Worm (Caenorhabditis elegans) whole organism, L1 larva: ENCODE data around the gene mig-5.

Experiments
- C04F5.9 ChIP-seq: sonication (generic microtip); optimal IDR thresholded peaks from 2 replicates; lab custom pipeline; 2016; ENCODE audit warnings: missing genetic modification characterization, missing compliant biosample characterization
- C16A3.4 ChIP-seq: fragments of 150-350 bp; optimal IDR thresholded peaks from 2 replicates; lab custom pipeline; 2014; ENCODE audit warnings: missing biosample characterization, missing genetic modification characterization
- C34B4.2 ChIP-seq: sonication (generic microtip); optimal IDR thresholded peaks from 2 replicates; lab custom pipeline; 2017; ENCODE audit warnings: mild to moderate bottlenecking, missing genetic modification characterization, missing compliant biosample characterization
- Y116A8C.19 ChIP-seq: sonication (generic microtip); optimal IDR thresholded peaks from 2 replicates; lab custom pipeline; 2016; ENCODE audit warnings: missing compliant biosample characterization, missing genetic modification characterization, borderline replicate concordance
- aha-1 ChIP-seq: fragments of 150-350 bp; optimal IDR thresholded peaks from 2 replicates; lab custom pipeline; 2014; ENCODE audit warnings: missing biosample characterization, missing genetic modification characterization
- alr-1 ChIP-seq: fragments of 200-800 bp; sonication (Bioruptor generic); optimal IDR thresholded peaks from 2 replicates; lab custom pipeline; 2018; ENCODE audit warnings: borderline replicate concordance, mild to moderate bottlenecking, missing genetic modification characterization, missing compliant biosample characterization
- ama-1 ChIP-seq: fragments of 150-350 bp; optimal IDR thresholded peaks from 2 replicates; lab custom pipeline; 2014
- blmp-1 ChIP-seq: fragments of 150-350 bp; optimal IDR thresholded peaks from 2 replicates; lab custom pipeline; 2014; ENCODE audit warnings: missing biosample characterization, missing genetic modification characterization
- ceh-8 ChIP-seq: fragments of 200-800 bp; sonication (Bioruptor generic); optimal IDR thresholded peaks from 2 replicates; lab custom pipeline; 2018; ENCODE audit warnings: mild to moderate bottlenecking, missing genetic modification characterization, moderate library complexity, missing compliant biosample characterization
- ceh-88 ChIP-seq: fragments of 200-800 bp; sonication (Bioruptor generic); IDR thresholded peaks from 2 replicates; pipeline ENCODE4 v1.3.6; 2022; ENCODE audit warnings: missing genetic modification characterization, missing compliant biosample characterization
- ceh-90 ChIP-seq: sonication (generic microtip); optimal IDR thresholded peaks from 2 replicates; lab custom pipeline; 2016; ENCODE audit warnings: missing genetic modification characterization, missing compliant biosample characterization
- ces-1 ChIP-seq: fragments of 150-350 bp; optimal IDR thresholded peaks from 2 replicates; lab custom pipeline; 2014; ENCODE audit warnings: missing biosample characterization, missing genetic modification reagents, missing genetic modification characterization
- dpl-1 ChIP-seq, 3 experiments: fragments of 150-350 bp in 2 of 3; sonication (generic microtip) in 1 of 3; optimal IDR thresholded peaks; 2 replicates each; lab custom pipeline; 2014 to 2017; ENCODE audit warnings: missing biosample characterization in 3 of 3, missing genetic modification characterization in 3 of 3, missing genetic modification reagents in 3 of 3
- dsc-1 ChIP-seq: sonication (generic microtip); optimal IDR thresholded peaks from 2 replicates; lab custom pipeline; 2016; ENCODE audit warnings: mild to moderate bottlenecking, missing genetic modification characterization, missing compliant biosample characterization
- efl-3 ChIP-seq: fragments of 200-800 bp; sonication (Bioruptor generic); optimal IDR thresholded peaks from 2 replicates; lab custom pipeline; 2018; ENCODE audit warnings: mild to moderate bottlenecking, missing genetic modification characterization, missing compliant biosample characterization
- egl-13 ChIP-seq: sonication (generic microtip); optimal IDR thresholded peaks from 2 replicates; lab custom pipeline; 2016; ENCODE audit warnings: missing genotype, missing genetic modification reagents, missing genetic modification characterization, missing compliant biosample characterization
- fkh-10 ChIP-seq: sonication (generic microtip); optimal IDR thresholded peaks from 2 replicates; lab custom pipeline; 2017; ENCODE audit warnings: missing biosample characterization, missing genetic modification reagents, missing genetic modification characterization
- fos-1 ChIP-seq: fragments of 150-350 bp; optimal IDR thresholded peaks from 2 replicates; lab custom pipeline; 2014; ENCODE audit warnings: missing biosample characterization, missing genetic modification characterization
- grh-1 ChIP-seq: fragments of 200-800 bp; sonication (Bioruptor generic); IDR thresholded peaks from 2 replicates; pipeline ENCODE4 v1.3.6; 2022; ENCODE audit warnings: missing genetic modification reagents, missing genetic modification characterization, missing compliant biosample characterization
- irx-1 ChIP-seq: sonication (generic microtip); optimal IDR thresholded peaks from 2 replicates; lab custom pipeline; 2016; ENCODE audit warnings: missing genetic modification characterization, missing compliant biosample characterization
- isw-1 ChIP-seq: fragments of 200-800 bp; sonication (Bioruptor generic); IDR thresholded peaks from 2 replicates; pipeline ENCODE4 v1.3.6; 2022; ENCODE audit warnings: missing genetic modification characterization, missing compliant biosample characterization
- lin-13 ChIP-seq: fragments of 150-350 bp; optimal IDR thresholded peaks from 2 replicates; lab custom pipeline; 2014; ENCODE audit warnings: missing biosample characterization, missing genetic modification reagents, missing genetic modification characterization
- lin-14 ChIP-seq: fragments of 200-800 bp; sonication (Bioruptor generic); optimal IDR thresholded peaks from 2 replicates; lab custom pipeline; 2018; ENCODE audit warnings: mild to moderate bottlenecking, missing genetic modification characterization, moderate library complexity, missing compliant biosample characterization
- lin-35 ChIP-seq, 2 experiments: fragments of 150-350 bp; optimal IDR thresholded peaks; 2 replicates each; lab custom pipeline; 2014; ENCODE audit warnings: missing biosample characterization in 2 of 2, missing genetic modification characterization in 2 of 2, missing genetic modification reagents in 2 of 2
- lin-39 ChIP-seq: fragments of 150-350 bp; optimal IDR thresholded peaks from 2 replicates; lab custom pipeline; 2014; ENCODE audit warnings: missing biosample characterization, missing genetic modification reagents, missing genetic modification characterization
- lir-3 ChIP-seq: sonication (generic microtip); optimal IDR thresholded peaks from 2 replicates; lab custom pipeline; 2016; ENCODE audit warnings: mild to moderate bottlenecking, missing genetic modification characterization, moderate library complexity, missing compliant biosample characterization; ENCODE audit not compliant: poor library complexity
- lsy-2 ChIP-seq, 2 experiments: fragments of 150-350 bp; optimal IDR thresholded peaks; 2 replicates each; lab custom pipeline; 2014; ENCODE audit warnings: missing biosample characterization in 2 of 2, missing genetic modification characterization in 2 of 2
- mab-9 ChIP-seq: fragments of 200-800 bp; sonication (Bioruptor generic); IDR thresholded peaks from 2 replicates; pipeline ENCODE4 v1.3.6; 2022; ENCODE audit warnings: missing genetic modification reagents, missing genetic modification characterization, missing compliant biosample characterization
- mdl-1 ChIP-seq, 2 experiments: fragments of 150-350 bp; optimal IDR thresholded peaks; 2 replicates each; lab custom pipeline; 2014 to 2017; ENCODE audit warnings: missing biosample characterization in 2 of 2, missing genetic modification characterization in 2 of 2, inconsistent platforms in 1 of 2
- mep-1 ChIP-seq: fragments of 150-350 bp; optimal IDR thresholded peaks from 2 replicates; lab custom pipeline; 2014; ENCODE audit warnings: missing biosample characterization, missing genetic modification characterization
- nhr-11 ChIP-seq: fragments of 150-350 bp; optimal IDR thresholded peaks from 2 replicates; lab custom pipeline; 2014; ENCODE audit warnings: missing biosample characterization, missing genetic modification characterization
- nhr-12 ChIP-seq: sonication (generic microtip); optimal IDR thresholded peaks from 2 replicates; lab custom pipeline; 2017; ENCODE audit warnings: missing biosample characterization, missing genetic modification characterization
- nhr-20 ChIP-seq: sonication (generic microtip); optimal IDR thresholded peaks from 2 replicates; lab custom pipeline; 2016; ENCODE audit warnings: mild to moderate bottlenecking, missing genetic modification characterization, missing compliant biosample characterization
- nhr-237 ChIP-seq: fragments of 150-350 bp; optimal IDR thresholded peaks from 2 replicates; lab custom pipeline; 2014; ENCODE audit warnings: missing biosample characterization, missing genetic modification characterization
- nhr-28 ChIP-seq: fragments of 150-350 bp; optimal IDR thresholded peaks from 2 replicates; lab custom pipeline; 2014; ENCODE audit warnings: missing biosample characterization, missing genetic modification characterization
- nhr-47 ChIP-seq: sonication (generic microtip); optimal IDR thresholded peaks from 2 replicates; lab custom pipeline; 2016; ENCODE audit warnings: mild to moderate bottlenecking, missing genetic modification characterization, moderate library complexity, missing compliant biosample characterization
- nhr-76 ChIP-seq: sonication (generic microtip); optimal IDR thresholded peaks from 2 replicates; lab custom pipeline; 2017; ENCODE audit warnings: missing biosample characterization, missing genetic modification characterization
- nhr-77 ChIP-seq: fragments of 150-350 bp; optimal IDR thresholded peaks from 2 replicates; lab custom pipeline; 2014; ENCODE audit warnings: missing biosample characterization, missing genetic modification characterization
- nhr-85 ChIP-seq: sonication (generic microtip); peaks from one replicate; lab custom pipeline; 2016; ENCODE audit warnings: missing genetic modification characterization, inconsistent platforms, missing compliant biosample characterization
- nhr-90 ChIP-seq: sonication (generic microtip); optimal IDR thresholded peaks from 2 replicates; lab custom pipeline; 2016; ENCODE audit warnings: mild to moderate bottlenecking, missing genetic modification characterization, missing compliant biosample characterization; ENCODE audit not compliant: poor library complexity
- pax-3 ChIP-seq: fragments of 200-800 bp; sonication (Bioruptor generic); optimal IDR thresholded peaks from 2 replicates; lab custom pipeline; 2018; ENCODE audit warnings: mild to moderate bottlenecking, missing genetic modification characterization, moderate library complexity, missing compliant biosample characterization
- skn-1 ChIP-seq: fragments of 150-350 bp; optimal IDR thresholded peaks from 2 replicates; lab custom pipeline; 2014; ENCODE audit warnings: missing biosample characterization, missing genetic modification characterization
- snpc-4 ChIP-seq: fragments of 150-350 bp; optimal IDR thresholded peaks from 2 replicates; lab custom pipeline; 2014; ENCODE audit warnings: missing biosample characterization, missing genetic modification characterization
- sup-37 ChIP-seq: fragments of 200-800 bp; sonication (Bioruptor generic); optimal IDR thresholded peaks from 2 replicates; lab custom pipeline; 2018; ENCODE audit warnings: mild to moderate bottlenecking, missing genetic modification characterization, missing compliant biosample characterization
- tbx-2 ChIP-seq: sonication (generic microtip); optimal IDR thresholded peaks from 2 replicates; lab custom pipeline; 2016; ENCODE audit warnings: missing genetic modification characterization, missing compliant biosample characterization
- tlp-1 ChIP-seq: fragments of 150-350 bp; optimal IDR thresholded peaks from 2 replicates; lab custom pipeline; 2014; ENCODE audit warnings: missing biosample characterization, missing genetic modification characterization
- unc-62 ChIP-seq: fragments of 150-350 bp; optimal IDR thresholded peaks from 2 replicates; lab custom pipeline; 2014; ENCODE audit warnings: missing biosample characterization, missing genetic modification reagents, missing genetic modification characterization
- unc-86 ChIP-seq: sonication (generic microtip); optimal IDR thresholded peaks from 2 replicates; lab custom pipeline; 2016; ENCODE audit warnings: missing genetic modification characterization, missing compliant biosample characterization
- vab-15 ChIP-seq: sonication (generic microtip); optimal IDR thresholded peaks from 2 replicates; lab custom pipeline; 2017; ENCODE audit warnings: missing genotype, mild to moderate bottlenecking, missing genetic modification characterization, missing compliant biosample characterization
- xbp-1 ChIP-seq: sonication (generic microtip); optimal IDR thresholded peaks from 2 replicates; lab custom pipeline; 2016; ENCODE audit warnings: missing genetic modification characterization, missing compliant biosample characterization
- zag-1 ChIP-seq: fragments of 150-350 bp; optimal IDR thresholded peaks from 2 replicates; lab custom pipeline; 2014; ENCODE audit warnings: missing biosample characterization, missing genetic modification characterization
- ztf-11 ChIP-seq, 2 experiments: sonication (generic microtip); optimal IDR thresholded peaks; 2 replicates each; lab custom pipeline; 2016 to 2017; ENCODE audit warnings: missing genetic modification characterization in 2 of 2, missing biosample characterization in 1 of 2, missing compliant biosample characterization in 1 of 2

Gene mig-5

DNA sequence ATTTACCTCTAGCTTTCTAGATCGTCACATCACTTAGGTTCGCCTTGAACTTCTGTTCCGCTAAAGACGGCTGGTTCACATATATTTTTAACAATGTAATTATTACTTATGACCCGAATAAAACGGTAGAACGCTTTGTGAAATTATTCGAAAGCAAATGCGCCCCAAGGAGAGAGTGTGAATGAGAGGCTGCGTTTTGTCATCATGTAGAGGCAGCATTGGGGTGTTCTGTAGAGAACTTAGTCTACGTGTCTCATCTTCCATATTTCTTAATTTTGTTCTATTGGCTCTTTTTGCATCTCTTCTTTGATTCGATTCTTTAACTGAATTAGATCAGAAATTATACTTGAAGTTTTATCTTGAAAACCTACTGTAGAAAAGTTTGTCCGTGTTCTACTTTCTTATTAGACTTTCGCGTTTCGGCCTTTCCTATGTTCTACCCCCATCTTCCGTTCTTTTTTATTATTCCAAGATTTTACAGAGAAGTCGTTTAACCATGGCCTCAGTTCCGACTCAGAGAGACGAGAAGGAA lies 46.7 kb downstream of the mig-5 start, which contains the start of gene cdc-48.2 (continued):
- TF ChIP-seq ceh-90 (tag; lab: Kevin White, UChicago) (no peak), lin-13 (no peak), C04F5.9 (tag; lab: Kevin White, UChicago) (no peak), zag-1 (tag; lab: Kevin White, UChicago) (no peak), egl-13 (tag; lab: Kevin White, UChicago) (no peak), ztf-11 (tag; optimal IDR thresholded peaks at IDR 0.05; lab: Kevin White, UChicago) (no peak), isw-1 (no peak), tlp-1 (tag; lab: Kevin White, UChicago) (no peak)

DNA sequence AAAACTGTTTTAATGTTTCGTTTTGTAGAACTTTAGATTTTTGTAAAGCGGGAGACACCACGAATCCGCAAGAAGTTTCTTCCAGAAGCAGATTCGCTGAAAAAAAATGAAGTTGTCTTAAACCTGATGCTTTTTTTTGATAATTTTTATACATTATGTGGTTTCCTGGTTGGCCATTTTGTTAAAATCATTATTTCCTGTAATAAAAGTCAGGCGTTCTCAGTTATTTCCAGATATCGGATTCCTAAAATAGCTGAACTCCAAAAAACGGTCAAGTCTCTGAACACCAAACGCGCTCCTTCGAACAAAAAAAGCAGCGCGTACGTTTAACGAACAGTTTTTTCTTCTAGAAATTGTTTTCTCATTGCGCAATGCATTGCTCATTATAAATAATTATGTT lies 47.4 kb downstream of the mig-5 start:
- TF ChIP-seq dsc-1 (tag; lab: Kevin White, UChicago) (peak; percentile 7), tlp-1 (tag; lab: Kevin White, UChicago) (no peak), zag-1 (tag; lab: Kevin White, UChicago) (no peak), nhr-90 (no peak), lir-3 (peak; percentile 54), mep-1 (tag; lab: Kevin White, UChicago) (no peak), C16A3.4 (tag; lab: Kevin White, UChicago) (no peak), irx-1 (tag; lab: Kevin White, UChicago) (no peak), grh-1 (no peak), unc-86 (tag; lab: Kevin White, UChicago) (no peak), ces-1 (GFP tag; lab: Kevin White, UChicago) (no peak), ceh-8 (GFP tag; lab: Kevin White, UChicago) (no peak), C34B4.2 (tag; lab: Kevin White, UChicago) (no peak), mdl-1 (tag; optimal IDR thresholded peaks at IDR 0.05; lab: Kevin White, UChicago) (no peak), nhr-76 (tag; lab: Kevin White, UChicago) (no peak), lsy-2 (tag; optimal IDR thresholded peaks at IDR 0.05; lab: Kevin White, UChicago) (peak; percentile 15 to 88), snpc-4 (tag; lab: Kevin White, UChicago) (no peak), nhr-11 (tag; lab: Kevin White, UChicago) (no peak), unc-62 (GFP tag; lab: Kevin White, UChicago) (no peak), lin-14 (GFP tag; lab: Kevin White, UChicago) (peak; percentile 46), nhr-12 (tag; lab: Kevin White, UChicago) (no peak), lin-39 (no peak), sup-37 (GFP tag; lab: Kevin White, UChicago) (no peak), nhr-77 (tag; lab: Kevin White, UChicago) (peak; percentile 37), nhr-20 (tag; lab: Kevin White, UChicago) (peak; percentile 24), alr-1 (tag; lab: Kevin White, UChicago) (no peak), xbp-1 (tag; lab: Kevin White, UChicago) (peak; percentile 1), Y116A8C.19 (no peak), pax-3 (tag; lab: Kevin White, UChicago) (peak; percentile 37), nhr-85 (tag; lab: Kevin White, UChicago) (peak; percentile 68), fos-1 (tag; lab: Kevin White, UChicago) (no peak), skn-1 (tag; lab: Kevin White, UChicago) (peak; percentile 33), efl-3 (GFP tag; lab: Kevin White, UChicago) (no peak), vab-15 (tag; lab: Kevin White, UChicago) (no peak), nhr-47 (tag; lab: Kevin White, UChicago) (peak; percentile 23), ceh-88 (GFP tag; lab: Robert Waterston, UW) (no peak), nhr-28 (tag; lab: Kevin White, UChicago) (no peak), dpl-1 (GFP tag; optimal IDR thresholded peaks at IDR 0.05; lab: Kevin White, UChicago) (peak; percentile 47 to 70 (median 65)), tbx-2 (tag; lab: Kevin White, UChicago) (no peak), nhr-237 (peak; percentile 35), ama-1 (lab: Kevin White, UChicago) (no peak), mab-9 (GFP tag; lab: Robert Waterston, UW) (no peak), blmp-1 (tag; lab: Kevin White, UChicago) (no peak), lin-35 (GFP tag; optimal IDR thresholded peaks at IDR 0.05; lab: Kevin White, UChicago) (peak; percentile 39 to 85), aha-1 (no peak), lin-13 (peak; percentile 34), fkh-10 (GFP tag; lab: Kevin White, UChicago) (no peak)
